Fruit fly (Drosophila melanogaster) S2 (cell line): ENCODE measurements around the gene CG45487.
"Not testable (repeated sequence)": the region's sequence is repeated elsewhere in the genome, so short reads cannot be mapped to it uniquely, and the experiment has no call there.

Source experiments
- CG8478 ChIP-seq: fragments of >200 bp; optimal IDR thresholded peaks from 2 replicates; lab custom pipeline; 2018
- CTCF ChIP-seq, 2 experiments: fragments of >200 bp; optimal IDR thresholded peaks; 2 replicates each; lab custom pipeline; 2018

The CG45487 gene

DNA sequence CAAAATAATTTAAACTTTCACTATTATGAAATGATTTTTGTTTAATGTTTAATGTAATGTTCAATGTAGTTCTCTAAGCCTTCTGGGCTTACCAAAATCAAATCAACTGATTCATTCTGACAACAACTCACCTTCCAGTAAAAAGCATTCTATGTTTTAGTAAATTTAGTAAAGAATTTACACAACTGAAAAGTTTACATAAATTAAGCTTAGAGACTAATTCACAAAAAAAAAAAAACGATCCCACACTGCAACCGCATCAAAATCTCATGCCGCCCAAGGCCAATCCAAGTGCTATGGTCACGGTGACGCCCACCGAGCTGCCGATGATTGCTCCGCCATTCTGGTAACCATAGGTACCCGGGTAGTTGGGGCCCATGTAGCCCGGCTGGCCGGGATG lies at the start of gene CG45487:
CG45487 (minus strand) TSS at position 101 of the 400 bp plus-strand sequence.
- not testable (repeated sequence) for TF ChIP-seq CG8478 (lab: Kevin White, UChicago); CTCF (optimal IDR thresholded peaks at IDR 0.05; lab: Kevin White, UChicago)

DNA sequence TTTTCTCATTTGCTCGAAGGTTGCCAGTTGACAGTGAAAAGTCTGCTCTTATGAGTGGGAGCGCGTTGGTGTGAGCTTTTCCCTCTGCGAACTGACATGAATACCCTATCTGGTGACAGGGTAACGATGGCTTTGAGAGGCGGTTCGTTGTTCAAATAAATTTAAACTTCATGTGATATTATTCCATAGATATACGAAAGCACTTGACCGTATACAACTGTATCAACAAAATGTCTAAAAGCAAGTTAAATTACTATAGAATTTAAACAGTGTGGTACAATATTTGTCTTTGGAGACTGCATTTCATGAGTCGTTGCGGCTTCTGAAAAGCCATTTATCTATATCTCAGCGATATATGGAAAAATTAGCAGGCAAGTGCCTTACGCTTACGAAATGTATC lies 49.1 kb upstream of the CG45487 start:
- TF ChIP-seq CTCF (optimal IDR thresholded peaks at IDR 0.05; lab: Kevin White, UChicago) (no peak), CG8478 (lab: Kevin White, UChicago) (no peak)

DNA sequence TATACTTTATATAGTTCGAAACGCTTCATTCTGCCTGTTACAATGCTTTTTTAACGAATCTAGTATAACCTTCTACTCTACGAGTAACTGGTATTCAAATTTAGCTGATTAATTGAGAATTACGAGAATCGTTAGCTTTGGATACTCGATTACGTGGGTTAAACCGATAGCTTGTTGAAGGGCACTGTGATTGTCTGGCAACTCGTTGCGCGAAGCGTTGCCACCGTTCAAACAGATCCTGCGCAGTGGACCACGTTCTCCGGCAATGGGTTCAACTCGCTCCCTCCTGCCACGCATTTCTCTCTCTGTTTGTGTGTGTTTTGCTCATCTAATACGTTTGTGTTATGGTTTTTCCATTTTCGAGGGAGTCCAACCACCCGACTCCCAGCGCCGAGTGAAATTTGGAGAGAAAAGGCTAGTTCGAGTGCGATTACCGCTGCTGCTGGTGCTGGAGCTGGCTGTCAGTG lies 45.8 kb upstream of the CG45487 start, which contains the start of gene Nep3:
Nep3 (plus strand) TSS at position 417 of the 467 bp plus-strand sequence.
- no peak for TF ChIP-seq CG8478 (lab: Kevin White, UChicago)
- no peak for TF ChIP-seq CTCF (optimal IDR thresholded peaks at IDR 0.05; lab: Kevin White, UChicago)

DNA sequence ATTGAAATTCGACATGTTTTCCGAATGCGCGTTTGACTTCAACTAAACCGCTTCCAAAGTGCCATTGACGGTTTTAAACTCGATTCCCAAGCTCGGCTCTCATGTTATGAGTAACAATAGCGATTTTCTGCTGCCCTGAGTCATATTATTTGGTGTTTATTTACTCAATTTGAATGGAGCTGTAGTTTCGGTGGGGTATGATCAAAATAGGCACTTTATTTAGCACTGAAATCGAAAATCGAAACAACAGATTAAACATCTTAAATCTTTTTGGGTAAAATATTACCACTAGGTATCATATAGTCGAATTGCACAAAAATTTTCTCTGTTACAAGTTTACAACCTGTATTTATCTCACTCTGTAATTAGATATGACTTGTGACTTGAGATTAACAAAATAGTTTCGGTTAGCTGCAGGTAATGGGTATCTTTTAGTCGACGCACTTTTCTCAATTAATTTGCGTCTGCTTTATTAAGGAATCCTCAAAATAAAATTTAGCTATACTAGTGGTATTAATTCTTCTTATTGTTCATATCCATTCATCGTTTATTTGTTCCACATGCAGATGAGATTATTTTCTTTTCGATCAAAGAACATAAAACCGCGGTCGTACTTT lies 44.4 kb upstream of the CG45487 start, which contains the start of gene CG12655:
CG12655 (minus strand) TSS at position 51 of the 617 bp plus-strand sequence.
- TF ChIP-seq CTCF (optimal IDR thresholded peaks at IDR 0.05; lab: Kevin White, UChicago) (no peak), CG8478 (lab: Kevin White, UChicago) (no peak)

DNA sequence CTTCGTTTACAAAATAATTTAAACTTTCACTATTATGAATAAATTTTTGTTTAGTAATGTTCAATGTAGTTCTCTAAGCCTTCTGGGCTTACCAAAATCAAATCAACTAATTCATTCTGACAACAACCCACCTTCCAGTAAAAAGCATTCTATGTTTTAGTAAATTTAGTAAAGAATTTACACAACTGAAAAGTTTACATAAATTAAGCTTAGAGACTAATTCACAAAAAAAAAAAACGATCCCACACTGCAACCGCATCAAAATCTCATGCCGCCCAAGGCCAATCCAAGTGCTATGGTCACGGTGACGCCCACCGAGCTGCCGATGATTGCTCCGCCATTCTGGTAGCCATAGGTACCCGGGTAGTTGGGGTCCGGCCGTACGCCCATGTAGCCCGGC lies 43.2 kb upstream of the CG45487 start, which contains the start of gene CG43784:
CG43784 (minus strand) TSS at position 101 of the 400 bp plus-strand sequence.
- not testable (repeated sequence) for TF ChIP-seq CTCF (optimal IDR thresholded peaks at IDR 0.05; lab: Kevin White, UChicago); CG8478 (lab: Kevin White, UChicago)

DNA sequence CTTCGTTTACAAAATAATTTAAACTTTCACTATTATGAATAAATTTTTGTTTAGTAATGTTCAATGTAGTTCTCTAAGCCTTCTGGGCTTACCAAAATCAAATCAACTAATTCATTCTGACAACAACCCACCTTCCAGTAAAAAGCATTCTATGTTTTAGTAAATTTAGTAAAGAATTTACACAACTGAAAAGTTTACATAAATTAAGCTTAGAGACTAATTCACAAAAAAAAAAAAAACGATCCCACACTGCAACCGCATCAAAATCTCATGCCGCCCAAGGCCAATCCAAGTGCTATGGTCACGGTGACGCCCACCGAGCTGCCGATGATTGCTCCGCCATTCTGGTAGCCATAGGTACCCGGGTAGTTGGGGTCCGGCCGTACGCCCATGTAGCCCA lies 38.4 kb upstream of the CG45487 start, which contains the start of gene CG45494:
CG45494 (minus strand) TSS at position 101 of the 400 bp plus-strand sequence.
- TF ChIP-seq CTCF (optimal IDR thresholded peaks at IDR 0.05; lab: Kevin White, UChicago); CG8478 (lab: Kevin White, UChicago): not testable (repeated sequence)

DNA sequence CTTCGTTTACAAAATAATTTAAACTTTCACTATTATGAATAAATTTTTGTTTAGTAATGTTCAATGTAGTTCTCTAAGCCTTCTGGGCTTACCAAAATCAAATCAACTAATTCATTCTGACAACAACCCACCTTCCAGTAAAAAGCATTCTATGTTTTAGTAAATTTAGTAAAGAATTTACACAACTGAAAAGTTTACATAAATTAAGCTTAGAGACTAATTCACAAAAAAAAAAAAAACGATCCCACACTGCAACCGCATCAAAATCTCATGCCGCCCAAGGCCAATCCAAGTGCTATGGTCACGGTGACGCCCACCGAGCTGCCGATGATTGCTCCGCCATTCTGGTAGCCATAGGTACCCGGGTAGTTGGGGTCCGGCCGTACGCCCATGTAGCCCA lies 33.7 kb upstream of the CG45487 start, which contains the start of gene CG45493:
CG45493 (minus strand) TSS at position 101 of the 400 bp plus-strand sequence.
- not testable (repeated sequence) for TF ChIP-seq CG8478 (lab: Kevin White, UChicago); CTCF (optimal IDR thresholded peaks at IDR 0.05; lab: Kevin White, UChicago)

DNA sequence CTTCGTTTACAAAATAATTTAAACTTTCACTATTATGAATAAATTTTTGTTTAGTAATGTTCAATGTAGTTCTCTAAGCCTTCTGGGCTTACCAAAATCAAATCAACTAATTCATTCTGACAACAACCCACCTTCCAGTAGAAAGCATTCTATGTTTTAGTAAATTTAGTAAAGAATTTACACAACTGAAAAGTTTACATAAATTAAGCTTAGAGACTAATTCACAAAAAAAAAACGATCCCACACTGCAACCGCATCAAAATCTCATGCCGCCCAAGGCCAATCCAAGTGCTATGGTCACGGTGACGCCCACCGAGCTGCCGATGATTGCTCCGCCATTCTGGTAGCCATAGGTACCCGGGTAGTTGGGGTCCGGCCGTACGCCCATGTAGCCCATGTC lies 29.0 kb upstream of the CG45487 start, which contains the start of gene CG45492:
CG45492 (minus strand) TSS at position 101 of the 400 bp plus-strand sequence.
- not testable (repeated sequence) for TF ChIP-seq CG8478 (lab: Kevin White, UChicago); CTCF (optimal IDR thresholded peaks at IDR 0.05; lab: Kevin White, UChicago)

DNA sequence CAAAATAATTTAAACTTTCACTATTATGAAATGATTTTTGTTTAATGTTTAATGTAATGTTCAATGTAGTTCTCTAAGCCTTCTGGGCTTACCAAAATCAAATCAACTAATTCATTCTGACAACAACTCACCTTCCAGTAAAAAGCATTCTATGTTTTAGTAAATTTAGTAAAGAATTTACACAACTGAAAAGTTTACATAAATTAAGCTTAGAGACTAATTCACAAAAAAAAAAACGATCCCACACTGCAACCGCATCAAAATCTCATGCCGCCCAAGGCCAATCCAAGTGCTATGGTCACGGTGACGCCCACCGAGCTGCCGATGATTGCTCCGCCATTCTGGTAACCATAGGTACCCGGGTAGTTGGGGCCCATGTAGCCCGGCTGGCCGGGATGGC lies 23.8 kb upstream of the CG45487 start, which contains the start of gene CG45491:
CG45491 (minus strand) TSS at position 101 of the 400 bp plus-strand sequence.
- not testable (repeated sequence) for TF ChIP-seq CG8478 (lab: Kevin White, UChicago); CTCF (optimal IDR thresholded peaks at IDR 0.05; lab: Kevin White, UChicago)

DNA sequence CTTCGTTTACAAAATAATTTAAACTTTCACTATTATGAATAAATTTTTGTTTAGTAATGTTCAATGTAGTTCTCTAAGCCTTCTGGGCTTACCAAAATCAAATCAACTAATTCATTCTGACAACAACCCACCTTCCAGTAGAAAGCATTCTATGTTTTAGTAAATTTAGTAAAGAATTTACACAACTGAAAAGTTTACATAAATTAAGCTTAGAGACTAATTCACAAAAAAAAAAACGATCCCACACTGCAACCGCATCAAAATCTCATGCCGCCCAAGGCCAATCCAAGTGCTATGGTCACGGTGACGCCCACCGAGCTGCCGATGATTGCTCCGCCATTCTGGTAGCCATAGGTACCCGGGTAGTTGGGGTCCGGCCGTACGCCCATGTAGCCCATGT lies 19.1 kb upstream of the CG45487 start, which contains the start of gene CG45490:
CG45490 (minus strand) TSS at position 101 of the 400 bp plus-strand sequence.
- not testable (repeated sequence) for TF ChIP-seq CTCF (optimal IDR thresholded peaks at IDR 0.05; lab: Kevin White, UChicago); CG8478 (lab: Kevin White, UChicago)

DNA sequence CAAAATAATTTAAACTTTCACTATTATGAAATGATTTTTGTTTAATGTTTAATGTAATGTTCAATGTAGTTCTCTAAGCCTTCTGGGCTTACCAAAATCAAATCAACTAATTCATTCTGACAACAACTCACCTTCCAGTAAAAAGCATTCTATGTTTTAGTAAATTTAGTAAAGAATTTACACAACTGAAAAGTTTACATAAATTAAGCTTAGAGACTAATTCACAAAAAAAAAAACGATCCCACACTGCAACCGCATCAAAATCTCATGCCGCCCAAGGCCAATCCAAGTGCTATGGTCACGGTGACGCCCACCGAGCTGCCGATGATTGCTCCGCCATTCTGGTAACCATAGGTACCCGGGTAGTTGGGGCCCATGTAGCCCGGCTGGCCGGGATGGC lies 14.0 kb upstream of the CG45487 start, which contains the start of gene CG45489:
CG45489 (minus strand) TSS at position 101 of the 400 bp plus-strand sequence.
- TF ChIP-seq CTCF (optimal IDR thresholded peaks at IDR 0.05; lab: Kevin White, UChicago); CG8478 (lab: Kevin White, UChicago): not testable (repeated sequence)

DNA sequence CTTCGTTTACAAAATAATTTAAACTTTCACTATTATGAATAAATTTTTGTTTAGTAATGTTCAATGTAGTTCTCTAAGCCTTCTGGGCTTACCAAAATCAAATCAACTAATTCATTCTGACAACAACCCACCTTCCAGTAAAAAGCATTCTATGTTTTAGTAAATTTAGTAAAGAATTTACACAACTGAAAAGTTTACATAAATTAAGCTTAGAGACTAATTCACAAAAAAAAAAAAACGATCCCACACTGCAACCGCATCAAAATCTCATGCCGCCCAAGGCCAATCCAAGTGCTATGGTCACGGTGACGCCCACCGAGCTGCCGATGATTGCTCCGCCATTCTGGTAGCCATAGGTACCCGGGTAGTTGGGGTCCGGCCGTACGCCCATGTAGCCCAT lies 5.3 kb upstream of the CG45487 start, which contains the start of gene CG45488:
CG45488 (minus strand) TSS at position 101 of the 400 bp plus-strand sequence.
- not testable (repeated sequence) for TF ChIP-seq CTCF (optimal IDR thresholded peaks at IDR 0.05; lab: Kevin White, UChicago); CG8478 (lab: Kevin White, UChicago)

DNA sequence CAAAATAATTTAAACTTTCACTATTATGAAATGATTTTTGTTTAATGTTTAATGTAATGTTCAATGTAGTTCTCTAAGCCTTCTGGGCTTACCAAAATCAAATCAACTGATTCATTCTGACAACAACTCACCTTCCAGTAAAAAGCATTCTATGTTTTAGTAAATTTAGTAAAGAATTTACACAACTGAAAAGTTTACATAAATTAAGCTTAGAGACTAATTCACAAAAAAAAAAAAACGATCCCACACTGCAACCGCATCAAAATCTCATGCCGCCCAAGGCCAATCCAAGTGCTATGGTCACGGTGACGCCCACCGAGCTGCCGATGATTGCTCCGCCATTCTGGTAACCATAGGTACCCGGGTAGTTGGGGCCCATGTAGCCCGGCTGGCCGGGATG lies 5.1 kb downstream of the CG45487 start, which contains the start of gene CG45486:
CG45486 (minus strand) TSS at position 101 of the 400 bp plus-strand sequence.
- TF ChIP-seq CTCF (optimal IDR thresholded peaks at IDR 0.05; lab: Kevin White, UChicago); CG8478 (lab: Kevin White, UChicago): not testable (repeated sequence)

DNA sequence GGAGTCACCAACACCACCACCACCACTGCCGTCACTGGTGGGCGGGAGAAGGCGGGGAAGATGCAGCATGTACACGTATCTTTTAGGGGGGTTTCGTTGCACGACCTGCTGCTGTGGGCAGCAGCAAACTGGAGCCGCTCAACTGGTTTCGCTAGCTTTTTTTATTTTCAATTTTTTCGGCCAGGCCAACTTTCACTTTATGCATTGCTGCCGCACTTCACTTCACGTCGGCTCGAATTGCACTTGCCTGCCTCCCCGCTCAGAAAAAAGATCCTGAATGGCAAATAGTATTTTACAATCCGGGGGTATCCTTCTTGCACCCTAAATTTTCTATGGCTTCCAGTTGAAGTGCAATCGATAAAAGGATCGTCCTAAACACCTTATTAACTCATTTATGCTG lies 15.1 kb downstream of the CG45487 start:
- no peak for TF ChIP-seq CG8478 (lab: Kevin White, UChicago)
- TF ChIP-seq CTCF (optimal IDR thresholded peaks at IDR 0.05; lab: Kevin White, UChicago): no peak
